Worm (Caenorhabditis elegans) whole organism, young adult: ENCODE data around the gene gpb-1.

Experiments
- B0261.1 ChIP-seq: sonication (generic microtip); optimal IDR thresholded peaks from 2 replicates; lab custom pipeline; 2016; ENCODE audit warnings: mild to moderate bottlenecking, missing genetic modification characterization, moderate library complexity, missing compliant biosample characterization
- C17E4.6 ChIP-seq: fragments of 200-800 bp; sonication (Bioruptor generic); IDR thresholded peaks from 2 replicates; pipeline ENCODE4 v1.3.6; 2022; ENCODE audit warnings: missing genetic modification reagents, missing genetic modification characterization, missing compliant biosample characterization
- D2030.7 ChIP-seq: fragments of 200-800 bp; sonication (Bioruptor generic); IDR thresholded peaks from 2 replicates; pipeline ENCODE4 v1.3.6; 2022; ENCODE audit warnings: missing genetic modification reagents, missing genetic modification characterization, missing compliant biosample characterization
- F23B12.7 ChIP-seq: sonication (generic microtip); optimal IDR thresholded peaks from 2 replicates; lab custom pipeline; 2017; ENCODE audit warnings: missing genetic modification characterization, mild to moderate bottlenecking, missing compliant biosample characterization, antibody characterized with exemption, moderate library complexity; ENCODE audit not compliant: insufficient read depth
- F37B4.10 ChIP-seq: fragments of 200-800 bp; sonication (Bioruptor generic); IDR thresholded peaks from 2 replicates; pipeline ENCODE4 v1.3.6; 2022; ENCODE audit warnings: missing genetic modification characterization, missing compliant biosample characterization
- F39B2.1 ChIP-seq: fragments of 200-800 bp; sonication (Bioruptor generic); IDR thresholded peaks from 2 replicates; pipeline ENCODE4 v1.3.6; 2022; ENCODE audit warnings: missing genetic modification reagents, missing genetic modification characterization, missing compliant biosample characterization
- F57A8.1 ChIP-seq: fragments of 200-800 bp; sonication (Bioruptor generic); optimal IDR thresholded peaks from 2 replicates; lab custom pipeline; 2018; ENCODE audit warnings: mild to moderate bottlenecking, missing genetic modification characterization, moderate library complexity, missing compliant biosample characterization
- T07F8.4 ChIP-seq: sonication (generic microtip); optimal IDR thresholded peaks from 2 replicates; lab custom pipeline; 2016; ENCODE audit warnings: mild to moderate bottlenecking, missing genetic modification characterization, moderate library complexity, missing compliant biosample characterization
- Y79H2A.3 ChIP-seq: fragments of 200-800 bp; sonication (Bioruptor generic); conservative IDR thresholded peaks from 2 replicates; pipeline ENCODE4 v1.3.6; 2022; ENCODE audit warnings: missing genetic modification reagents, missing genetic modification characterization, missing compliant biosample characterization
- Y95B8A.8 ChIP-seq: fragments of 200-800 bp; sonication (Bioruptor generic); IDR thresholded peaks from 2 replicates; pipeline ENCODE4 v1.3.6; 2022; ENCODE audit warnings: missing genetic modification reagents, missing genetic modification characterization, missing compliant biosample characterization
- ama-1 ChIP-seq, 3 experiments: fragments of 150-350 bp in 1 of 3; sonication (generic microtip) in 2 of 3; optimal IDR thresholded peaks; 2 replicates each; lab custom pipeline; 2014 to 2018; ENCODE audit warnings: missing biosample characterization in 2 of 3, missing genetic modification characterization in 2 of 3, missing genetic modification reagents in 2 of 3
- athp-1 ChIP-seq: sonication (generic microtip); optimal IDR thresholded peaks from 2 replicates; lab custom pipeline; 2017; ENCODE audit warnings: mild to moderate bottlenecking, missing genetic modification characterization, missing compliant biosample characterization
- attf-3 ChIP-seq: fragments of 200-800 bp; sonication (Bioruptor generic); conservative IDR thresholded peaks from 2 replicates; pipeline ENCODE4 v1.3.6; 2022; ENCODE audit warnings: missing genetic modification reagents, missing genetic modification characterization, missing compliant biosample characterization
- attf-5 ChIP-seq: fragments of 200-800 bp; sonication (Bioruptor generic); optimal IDR thresholded peaks from 2 replicates; lab custom pipeline; 2018; ENCODE audit warnings: mild to moderate bottlenecking, missing genetic modification characterization, missing compliant biosample characterization
- bed-2 ChIP-seq: fragments of 200-800 bp; sonication (Bioruptor generic); IDR thresholded peaks from 2 replicates; pipeline ENCODE4 v1.3.6; 2022; ENCODE audit warnings: missing genetic modification reagents, missing genetic modification characterization, missing compliant biosample characterization
- ceh-27 ChIP-seq: fragments of 200-800 bp; sonication (Bioruptor generic); optimal IDR thresholded peaks from 2 replicates; lab custom pipeline; 2018; ENCODE audit warnings: mild to moderate bottlenecking, missing genetic modification characterization, moderate library complexity, missing compliant biosample characterization
- ceh-79 ChIP-seq: sonication (generic microtip); optimal IDR thresholded peaks from 2 replicates; lab custom pipeline; 2017; ENCODE audit warnings: mild to moderate bottlenecking, missing genetic modification characterization, missing compliant biosample characterization
- ceh-91 ChIP-seq: fragments of 200-800 bp; sonication (Bioruptor generic); IDR thresholded peaks from 2 replicates; pipeline ENCODE4 v1.3.6; 2022; ENCODE audit warnings: missing genetic modification reagents, missing genetic modification characterization, missing compliant biosample characterization
- dpl-1 ChIP-seq: fragments of 150-350 bp; optimal IDR thresholded peaks from 2 replicates; lab custom pipeline; 2014; ENCODE audit warnings: missing biosample characterization, missing genetic modification reagents, missing genetic modification characterization
- egl-18 ChIP-seq: fragments of 200-800 bp; sonication (Bioruptor generic); IDR thresholded peaks from 2 replicates; pipeline ENCODE4 v1.3.6; 2022; ENCODE audit warnings: missing genetic modification reagents, missing genetic modification characterization, missing compliant biosample characterization
- egrh-3 ChIP-seq: fragments of 200-800 bp; sonication (Bioruptor generic); IDR thresholded peaks from 2 replicates; pipeline ENCODE4 v1.3.6; 2022; ENCODE audit warnings: missing genetic modification reagents, missing genetic modification characterization, missing compliant biosample characterization
- ekl-4 ChIP-seq: fragments of 200-800 bp; sonication (Bioruptor generic); IDR thresholded peaks from 2 replicates; pipeline ENCODE4 v1.3.6; 2022; ENCODE audit warnings: missing genetic modification reagents, missing genetic modification characterization, missing compliant biosample characterization
- hlh-12 ChIP-seq: sonication (generic microtip); optimal IDR thresholded peaks from 2 replicates; lab custom pipeline; 2016; ENCODE audit warnings: missing genetic modification characterization, missing compliant biosample characterization
- hmg-20 ChIP-seq: fragments of 200-800 bp; sonication (Bioruptor generic); IDR thresholded peaks from 2 replicates; pipeline ENCODE4 v1.3.6; 2022; ENCODE audit warnings: missing genetic modification reagents, missing genetic modification characterization, missing compliant biosample characterization
- hrde-1 ChIP-seq: sonication (generic microtip); optimal IDR thresholded peaks from 2 replicates; lab custom pipeline; 2016; ENCODE audit warnings: missing genetic modification characterization, mild to moderate bottlenecking, missing compliant biosample characterization, moderate library complexity, missing genotype, missing genetic modification reagents, borderline replicate concordance
- hsf-1 ChIP-seq: fragments of 200-800 bp; sonication (Bioruptor generic); IDR thresholded peaks from 2 replicates; pipeline ENCODE4 v1.3.6; 2022; ENCODE audit warnings: missing genetic modification reagents, missing genetic modification characterization, missing compliant biosample characterization
- lin-35 ChIP-seq, 3 experiments: fragments of 150-350 bp in 2 of 3; sonication (generic microtip) in 1 of 3; optimal IDR thresholded peaks; 2 replicates each; lab custom pipeline; 2014 to 2018; ENCODE audit warnings: missing biosample characterization in 3 of 3, missing genetic modification characterization in 3 of 3, missing genetic modification reagents in 3 of 3
- madf-10 ChIP-seq: sonication (generic microtip); optimal IDR thresholded peaks from 2 replicates; lab custom pipeline; 2016; ENCODE audit warnings: mild to moderate bottlenecking, missing genetic modification characterization, missing compliant biosample characterization
- madf-6 ChIP-seq: fragments of 200-800 bp; sonication (Bioruptor generic); IDR thresholded peaks from 2 replicates; pipeline ENCODE4 v1.3.6; 2022; ENCODE audit warnings: missing genetic modification reagents, missing genetic modification characterization, missing compliant biosample characterization
- mxl-1 ChIP-seq: sonication (generic microtip); optimal IDR thresholded peaks from 2 replicates; lab custom pipeline; 2016; ENCODE audit warnings: missing genetic modification characterization, missing compliant biosample characterization
- nfyb-1 ChIP-seq: fragments of 200-800 bp; sonication (Bioruptor generic); IDR thresholded peaks from 2 replicates; pipeline ENCODE4 v1.3.6; 2022; ENCODE audit warnings: missing genetic modification reagents, missing genetic modification characterization, missing compliant biosample characterization
- nhr-120 ChIP-seq: fragments of 200-800 bp; sonication (Bioruptor generic); IDR thresholded peaks from 2 replicates; pipeline ENCODE4 v1.3.6; 2022; ENCODE audit warnings: missing genetic modification characterization, missing compliant biosample characterization
- nhr-27 ChIP-seq: fragments of 200-800 bp; sonication (Bioruptor generic); optimal IDR thresholded peaks from 2 replicates; lab custom pipeline; 2018; ENCODE audit warnings: mild to moderate bottlenecking, missing genetic modification characterization, moderate library complexity, missing compliant biosample characterization
- nhr-80 ChIP-seq: sonication (generic microtip); optimal IDR thresholded peaks from 2 replicates; lab custom pipeline; 2016; ENCODE audit warnings: missing genetic modification characterization, missing compliant biosample characterization
- pbrm-1 ChIP-seq: fragments of 200-800 bp; sonication (Bioruptor generic); IDR thresholded peaks from 2 replicates; pipeline ENCODE4 v1.3.6; 2022; ENCODE audit warnings: missing genetic modification reagents, missing genetic modification characterization, missing compliant biosample characterization
- rcor-1 ChIP-seq: fragments of 200-800 bp; sonication (Bioruptor generic); IDR thresholded peaks from 2 replicates; pipeline ENCODE4 v1.3.6; 2022; ENCODE audit warnings: missing genetic modification reagents, missing genetic modification characterization, missing compliant biosample characterization
- rpc-1 ChIP-seq, 2 experiments: fragments of 150-350 bp in 1 of 2; sonication (generic microtip) in 1 of 2; optimal IDR thresholded peaks; 2 replicates each; lab custom pipeline; 2014 to 2018; ENCODE audit warnings: missing biosample characterization in 1 of 2, missing genetic modification characterization in 1 of 2, missing genetic modification reagents in 1 of 2, missing genotype in 1 of 2
- snpc-3.4 ChIP-seq: sonication (generic microtip); optimal IDR thresholded peaks from 2 replicates; lab custom pipeline; 2017; ENCODE audit warnings: missing genetic modification characterization, mild to moderate bottlenecking, missing compliant biosample characterization, antibody characterized with exemption, moderate library complexity, missing genotype, missing genetic modification reagents
- snpc-4 ChIP-seq, 5 experiments: fragments of 150-350 bp in 1 of 5; sonication (generic microtip) in 4 of 5; optimal IDR thresholded peaks; 2 replicates each; lab custom pipeline; 2014 to 2018; ENCODE audit warnings: missing genetic modification characterization in 5 of 5, missing biosample characterization in 3 of 5, antibody characterized with exemption in 2 of 5, mild to moderate bottlenecking in 2 of 5, missing compliant biosample characterization in 2 of 5, missing genotype in 2 of 5, moderate library complexity in 2 of 5, missing genetic modification reagents in 1 of 5
- tbp1 ChIP-seq: fragments of 200-800 bp; sonication (Bioruptor generic); optimal IDR thresholded peaks from 2 replicates; lab custom pipeline; 2018; ENCODE audit warnings: mild to moderate bottlenecking, missing genetic modification characterization, missing compliant biosample characterization
- tbx-9 ChIP-seq: sonication (generic microtip); optimal IDR thresholded peaks from 2 replicates; lab custom pipeline; 2016; ENCODE audit warnings: borderline replicate concordance, missing genetic modification characterization, inconsistent platforms, missing compliant biosample characterization
- tlf-1 ChIP-seq: fragments of 200-800 bp; sonication (Bioruptor generic); optimal IDR thresholded peaks from 2 replicates; lab custom pipeline; 2018; ENCODE audit warnings: mild to moderate bottlenecking, missing genetic modification characterization, missing compliant biosample characterization
- ztf-26 ChIP-seq: sonication (generic microtip); optimal IDR thresholded peaks from 2 replicates; lab custom pipeline; 2017; ENCODE audit warnings: missing genetic modification characterization, missing compliant biosample characterization

gpb-1 gene

DNA sequence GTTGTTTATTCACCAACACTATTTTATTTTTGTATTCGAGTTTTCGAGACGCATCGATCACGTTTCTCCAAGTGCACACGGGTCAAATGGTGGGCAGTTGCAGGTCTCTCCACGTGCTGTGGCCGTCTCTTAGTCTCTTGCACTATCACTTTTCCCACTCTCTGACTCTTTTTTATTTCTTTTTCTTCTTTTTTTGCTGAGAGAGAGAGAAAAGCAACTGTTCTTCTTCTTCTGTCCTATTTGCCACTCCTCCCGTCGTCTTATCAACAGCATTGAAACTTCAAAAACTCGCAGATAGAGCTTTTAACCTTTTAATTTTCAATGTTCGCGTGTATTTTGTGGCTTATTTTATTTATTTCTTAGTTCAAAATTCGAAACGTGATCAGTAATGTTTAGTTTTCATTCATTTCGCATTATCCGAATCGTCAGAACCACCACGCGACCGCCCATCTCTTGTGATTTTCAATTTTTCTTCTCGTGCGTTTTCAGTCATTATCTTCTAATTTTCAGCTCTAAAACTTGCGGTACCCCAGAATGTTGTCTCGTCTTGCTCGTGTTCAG is 19.8 kb downstream of the gpb-1 start, which contains the start of gene alh-8 (continued):
- no peak for TF ChIP-seq ama-1 (optimal IDR thresholded peaks at IDR 0.05; lab: Kevin White, UChicago)
- TF ChIP-seq ama-1 (GFP tag; optimal IDR thresholded peaks at IDR 0.05; lab: Kevin White, UChicago), result no peak
- peak; percentile 65 for TF ChIP-seq tlf-1
- 0 out of 2 replicates have a peak, but pooled peaks have one; percentile 43 for TF ChIP-seq Y95B8A.8 (GFP tag; lab: Robert Waterston, UW)
- peak; percentile 88 for TF ChIP-seq nhr-80 (tag; lab: Kevin White, UChicago)
- TF ChIP-seq rcor-1 (GFP tag; lab: Robert Waterston, UW), result peak; percentile 36; the same call in 1 of the 2 replicates
- peak; percentile 22 for TF ChIP-seq madf-10 (tag; lab: Kevin White, UChicago)

DNA sequence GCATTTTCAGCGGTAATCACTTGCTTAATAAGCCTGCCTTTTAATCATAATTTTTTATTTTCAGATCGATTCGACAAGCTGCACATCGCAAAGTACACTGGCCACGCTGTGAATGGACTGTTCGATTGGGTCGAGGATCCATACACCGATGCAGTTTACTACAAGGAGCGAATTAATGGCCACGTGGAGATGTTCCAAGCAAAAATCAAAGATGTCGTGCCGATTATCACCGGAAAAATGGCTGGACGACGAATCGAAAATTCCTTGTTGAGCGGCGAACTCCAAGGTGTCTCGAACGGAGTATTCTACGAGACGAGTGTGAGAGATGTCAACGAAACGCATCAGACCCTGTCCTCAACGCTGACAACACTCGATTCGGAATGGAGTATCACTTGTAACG is 21.0 kb downstream of the gpb-1 start:
- TF ChIP-seq T07F8.4, result no peak
- TF ChIP-seq mxl-1 (tag; lab: Kevin White, UChicago), result no peak
- TF ChIP-seq F23B12.7, result no peak
- no peak for TF ChIP-seq ekl-4 (GFP tag; lab: Robert Waterston, UW)
- TF ChIP-seq egrh-3 (GFP tag; lab: Robert Waterston, UW), result no peak
- no peak for TF ChIP-seq nfyb-1 (GFP tag; lab: Robert Waterston, UW)
- no peak for TF ChIP-seq ztf-26 (tag; lab: Kevin White, UChicago)
- no peak for TF ChIP-seq snpc-3.4
- TF ChIP-seq bed-2 (GFP tag; lab: Robert Waterston, UW), result no peak
- no peak for TF ChIP-seq tbx-9 (tag; lab: Kevin White, UChicago)
- TF ChIP-seq Y79H2A.3 (GFP tag; lab: Robert Waterston, UW), result no peak
- TF ChIP-seq F39B2.1 (GFP tag; lab: Robert Waterston, UW), result no peak
- no peak for TF ChIP-seq nhr-120 (GFP tag; lab: Robert Waterston, UW)
- no peak for TF ChIP-seq B0261.1
- no peak for TF ChIP-seq ceh-79 (tag; lab: Kevin White, UChicago)
- no peak for TF ChIP-seq egl-18 (GFP tag; lab: Robert Waterston, UW)

DNA sequence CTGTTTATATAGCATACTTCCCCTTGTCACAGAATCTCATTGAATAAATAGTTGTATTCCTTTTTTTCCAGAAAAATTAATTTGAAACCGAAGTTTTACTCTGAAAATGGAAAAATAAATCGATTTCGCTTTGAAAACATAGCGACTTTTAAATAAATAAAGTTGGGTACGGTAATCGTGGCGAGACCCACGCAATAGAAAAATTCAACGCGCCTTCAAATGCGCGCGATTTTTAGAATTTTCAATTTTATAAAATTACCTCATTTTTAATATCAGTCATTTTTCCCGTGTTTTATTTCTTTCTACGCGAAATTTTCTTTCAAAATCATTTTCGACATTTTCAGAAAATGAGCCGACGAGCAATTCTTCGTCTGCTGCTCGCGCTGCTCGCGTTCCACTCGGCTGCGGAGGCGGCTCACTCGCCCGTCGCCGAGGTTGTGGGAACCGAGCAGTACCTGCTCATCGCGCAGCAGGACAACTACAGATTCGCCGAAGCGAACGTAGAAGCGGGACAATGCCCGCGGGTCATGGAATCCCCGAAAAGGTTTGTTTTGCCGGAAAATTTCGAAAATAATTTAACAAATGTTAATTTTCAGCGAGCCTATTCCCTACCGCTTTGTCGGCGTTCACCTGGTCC is 21.8 kb downstream of the gpb-1 start, which contains the start of gene F13D12.5:
TSS of gene F13D12.5 (plus strand) at position 345 of the 637 bp plus-strand sequence.
- TF ChIP-seq ceh-27 (GFP tag; lab: Kevin White, UChicago) (no peak), F37B4.10 (GFP tag; lab: Robert Waterston, UW) (no peak), lin-35 (GFP tag; optimal IDR thresholded peaks at IDR 0.05; lab: Kevin White, UChicago) (peak in 2 of 3 experiments; percentile 5 to 52), egrh-3 (GFP tag; lab: Robert Waterston, UW) (peak; percentile 86), hlh-12 (tag; lab: Kevin White, UChicago) (no peak), athp-1 (peak; percentile 32), rcor-1 (GFP tag; lab: Robert Waterston, UW) (no peak), C17E4.6 (GFP tag; lab: Robert Waterston, UW) (0 out of 2 replicates have a peak, but pooled peaks have one; percentile 9), ztf-26 (tag; lab: Kevin White, UChicago) (no peak), mxl-1 (tag; lab: Kevin White, UChicago) (no peak), D2030.7 (GFP tag; lab: Robert Waterston, UW) (peak; percentile 86), hsf-1 (peak; percentile 61; the same call in 1 of the 2 replicates), tbp1 (GFP tag; lab: Kevin White, UChicago) (peak; percentile 2), madf-6 (GFP tag; lab: Robert Waterston, UW) (peak; percentile 94), dpl-1 (GFP tag; lab: Kevin White, UChicago) (peak; percentile 74), hrde-1 (no peak), ceh-91 (peak; percentile 88), hmg-20 (GFP tag; lab: Robert Waterston, UW) (no peak), F57A8.1 (no peak), attf-5 (peak; percentile 7), nhr-27 (tag; lab: Kevin White, UChicago) (no peak), pbrm-1 (GFP tag; lab: Robert Waterston, UW) (no peak; the same call in 1 of the 2 replicates), snpc-4 (GFP tag; optimal IDR thresholded peaks at IDR 0.05; lab: Kevin White, UChicago) (no peak), snpc-4 (tag; optimal IDR thresholded peaks at IDR 0.05; lab: Kevin White, UChicago) (peak in 1 of 4 experiments; percentile 1), rpc-1 (optimal IDR thresholded peaks at IDR 0.05; lab: Kevin White, UChicago) (no peak), rpc-1 (tag; optimal IDR thresholded peaks at IDR 0.05; lab: Kevin White, UChicago) (no peak), attf-3 (GFP tag; lab: Robert Waterston, UW) (peak; percentile 51)
